Fruit fly (Drosophila melanogaster) S2 (cell line): ENCODE measurements around the gene milt.

Experiments
- CG8478 ChIP-seq: fragments of >200 bp; optimal IDR thresholded peaks from 2 replicates; lab custom pipeline; 2018
- CTCF ChIP-seq, 2 experiments: fragments of >200 bp; optimal IDR thresholded peaks; 2 replicates each; lab custom pipeline; 2018

- TF ChIP-seq CTCF (optimal IDR thresholded peaks at IDR 0.05; lab: Kevin White, UChicago) (no peak), CG8478 (lab: Kevin White, UChicago) (no peak)
Observed at dm6 chr2L:7073011-7073410, 35.4 kb downstream of the milt start.
